Worm (Caenorhabditis elegans) whole organism, early embryonic: Measurements from ENCODE around the gene clc-9.

Experiments
- B0310.2 ChIP-seq: sonication (generic microtip); optimal IDR thresholded peaks from 2 replicates; lab custom pipeline; 2016; ENCODE audit warnings: mild to moderate bottlenecking, missing genetic modification characterization, missing compliant biosample characterization
- F13C5.2 ChIP-seq: sonication (generic microtip); optimal IDR thresholded peaks from 2 replicates; lab custom pipeline; 2017; ENCODE audit warnings: mild to moderate bottlenecking, missing genetic modification characterization, inconsistent platforms, missing compliant biosample characterization
- aly-1 ChIP-seq: sonication (generic microtip); optimal IDR thresholded peaks from 2 replicates; lab custom pipeline; 2016; ENCODE audit warnings: missing genetic modification characterization, missing compliant biosample characterization
- ama-1 ChIP-seq: fragments of 150-350 bp; optimal IDR thresholded peaks from 2 replicates; lab custom pipeline; 2014
- ceh-13 ChIP-seq: fragments of 200-800 bp; sonication (Bioruptor generic); optimal IDR thresholded peaks from 2 replicates; lab custom pipeline; 2018; ENCODE audit warnings: mild to moderate bottlenecking, missing genetic modification characterization, missing compliant biosample characterization
- ceh-36 ChIP-seq: sonication (generic microtip); optimal IDR thresholded peaks from 2 replicates; lab custom pipeline; 2016; ENCODE audit warnings: missing genetic modification characterization, inconsistent platforms, missing compliant biosample characterization
- ets-7 ChIP-seq: sonication (generic microtip); optimal IDR thresholded peaks from 2 replicates; lab custom pipeline; 2016; ENCODE audit warnings: missing genotype, missing genetic modification characterization, missing compliant biosample characterization
- flt-1 ChIP-seq: fragments of 200-800 bp; sonication (Bioruptor generic); IDR thresholded peaks from 2 replicates; pipeline ENCODE4 v1.3.6; 2022; ENCODE audit warnings: missing genetic modification characterization, missing compliant biosample characterization
- hmbx-1 ChIP-seq: sonication (generic microtip); optimal IDR thresholded peaks from 2 replicates; lab custom pipeline; 2016; ENCODE audit warnings: mild to moderate bottlenecking, missing genetic modification characterization, missing compliant biosample characterization
- hmg-4 ChIP-seq: fragments of 200-800 bp; sonication (Bioruptor generic); optimal IDR thresholded peaks from 2 replicates; lab custom pipeline; 2018; ENCODE audit warnings: mild to moderate bottlenecking, missing genetic modification characterization, missing compliant biosample characterization
- hnd-1 ChIP-seq: sonication (generic microtip); optimal IDR thresholded peaks from 2 replicates; lab custom pipeline; 2016; ENCODE audit warnings: missing genetic modification characterization, missing compliant biosample characterization
- pes-1 ChIP-seq: fragments of 200-800 bp; sonication (Bioruptor generic); IDR thresholded peaks from 2 replicates; pipeline ENCODE4 v1.3.6; 2022; ENCODE audit warnings: missing genetic modification reagents, missing genetic modification characterization, missing compliant biosample characterization
- scrt-1 ChIP-seq: fragments of 200-800 bp; sonication (Bioruptor generic); IDR thresholded peaks from 2 replicates; pipeline ENCODE4 v1.3.6; 2022; ENCODE audit warnings: missing genetic modification characterization, missing compliant biosample characterization
- sea-1 ChIP-seq: fragments of 200-800 bp; sonication (Bioruptor generic); conservative IDR thresholded peaks from 2 replicates; pipeline ENCODE4 v1.3.6; 2022; ENCODE audit warnings: missing genetic modification characterization, missing compliant biosample characterization
- tbx-11 ChIP-seq: fragments of 200-800 bp; sonication (Bioruptor generic); IDR thresholded peaks from 2 replicates; pipeline ENCODE4 v1.3.6; 2022; ENCODE audit warnings: missing genetic modification characterization, missing compliant biosample characterization
- tbx-37 ChIP-seq: fragments of 200-800 bp; sonication (Bioruptor generic); conservative IDR thresholded peaks from 2 replicates; pipeline ENCODE4 v1.3.6; 2022; ENCODE audit warnings: missing genetic modification reagents, missing genetic modification characterization, missing compliant biosample characterization
- tra-4 ChIP-seq: sonication (generic microtip); optimal IDR thresholded peaks from 2 replicates; lab custom pipeline; 2017; ENCODE audit warnings: missing genetic modification characterization, missing compliant biosample characterization

The clc-9 gene

DNA sequence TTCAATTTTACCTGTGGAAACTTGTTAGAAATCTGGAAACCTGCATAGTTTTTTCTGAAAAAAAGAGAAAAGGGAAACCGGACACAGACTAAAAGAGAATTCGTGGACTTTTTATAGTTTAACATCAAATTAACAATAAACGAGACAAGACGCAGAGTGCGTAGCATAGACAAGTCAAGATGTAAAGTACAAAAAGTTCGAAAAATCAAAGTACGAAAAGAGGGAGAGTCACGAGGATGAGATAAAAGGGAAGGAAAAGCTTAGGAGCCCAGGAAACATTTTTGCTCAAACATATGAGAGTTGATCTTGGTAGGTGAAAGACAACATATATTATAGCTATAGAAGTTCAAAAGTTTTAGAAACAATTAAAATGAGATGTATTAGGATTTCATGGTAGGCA is 14.9 kb upstream of the clc-9 start, which contains the start of gene M7.12:
Gene M7.12 (minus strand): TSS at position 188 of the 400 bp plus-strand sequence.
- TF ChIP-seq ceh-13 (GFP tag; lab: Kevin White, UChicago): no peak
- no peak for TF ChIP-seq tbx-37 (GFP tag; lab: Robert Waterston, UW)
- TF ChIP-seq flt-1 (GFP tag; lab: Robert Waterston, UW): no peak

DNA sequence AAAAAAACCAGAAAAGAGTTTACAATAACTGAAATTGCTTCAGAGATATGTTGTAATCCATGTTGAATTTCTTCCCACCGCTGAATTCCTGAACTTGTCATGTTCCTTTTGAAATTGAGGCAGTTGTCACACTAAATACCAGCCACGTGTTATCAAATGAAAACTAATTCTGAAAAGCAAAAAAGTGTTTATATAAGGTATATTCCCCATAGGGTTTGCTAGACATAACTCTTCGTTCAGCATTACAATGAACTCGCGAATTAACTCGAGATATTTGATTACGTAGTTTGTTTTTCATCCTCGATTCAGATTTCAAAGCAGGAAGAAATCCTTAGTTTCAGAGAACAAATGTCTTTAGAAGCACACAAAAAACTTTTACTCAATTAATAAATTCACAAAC is 12.5 kb upstream of the clc-9 start, which contains the start of gene str-3:
Gene str-3 (minus strand): TSS at position 101 of the 400 bp plus-strand sequence.
- TF ChIP-seq hnd-1 (tag; lab: Kevin White, UChicago) (no peak), ceh-13 (GFP tag; lab: Kevin White, UChicago) (no peak), hmbx-1 (no peak), scrt-1 (no peak), hmg-4 (GFP tag; lab: Kevin White, UChicago) (no peak), ama-1 (lab: Kevin White, UChicago) (no peak), ets-7 (no peak), aly-1 (tag; lab: Kevin White, UChicago) (no peak), sea-1 (GFP tag; lab: Robert Waterston, UW) (no peak), tra-4 (tag; lab: Kevin White, UChicago) (no peak), ceh-36 (no peak), F13C5.2 (no peak), tbx-37 (GFP tag; lab: Robert Waterston, UW) (no peak)

DNA sequence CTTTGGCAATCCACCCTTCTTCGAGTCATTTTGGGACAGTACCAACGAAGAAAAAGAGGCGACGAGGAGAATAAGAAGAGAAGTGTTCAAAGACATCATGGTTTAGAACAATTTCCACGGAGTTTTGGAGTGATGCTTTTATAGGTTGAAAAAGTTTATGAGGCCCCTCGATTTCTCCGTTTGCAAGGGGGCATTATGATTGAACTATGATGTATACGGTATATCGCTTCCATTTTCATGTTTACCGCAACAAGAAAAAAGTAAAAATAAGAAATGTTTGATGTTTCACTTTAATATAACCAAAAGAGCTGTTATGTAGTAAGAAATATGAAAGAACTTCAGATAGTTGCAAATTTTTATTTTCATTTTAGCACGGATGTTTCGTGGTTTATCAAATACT is 11.4 kb upstream of the clc-9 start, which contains the start of gene srlf-18:
Gene srlf-18 (minus strand): TSS at position 101 of the 400 bp plus-strand sequence.
- no peak for TF ChIP-seq F13C5.2
- no peak for TF ChIP-seq B0310.2 (tag; lab: Kevin White, UChicago)
- TF ChIP-seq flt-1 (GFP tag; lab: Robert Waterston, UW): no peak
- no peak for TF ChIP-seq ceh-36
- TF ChIP-seq hmbx-1: no peak
- TF ChIP-seq tbx-37 (GFP tag; lab: Robert Waterston, UW): no peak
- TF ChIP-seq hmg-4 (GFP tag; lab: Kevin White, UChicago): no peak
- TF ChIP-seq ama-1 (lab: Kevin White, UChicago): no peak
- TF ChIP-seq scrt-1: no peak
- no peak for TF ChIP-seq pes-1 (GFP tag; lab: Robert Waterston, UW)
- TF ChIP-seq tra-4 (tag; lab: Kevin White, UChicago): no peak
- TF ChIP-seq aly-1 (tag; lab: Kevin White, UChicago): no peak

- TF ChIP-seq hnd-1 (tag; lab: Kevin White, UChicago): no peak
- no peak for TF ChIP-seq pes-1 (GFP tag; lab: Robert Waterston, UW)
- TF ChIP-seq hmbx-1: no peak
- no peak for TF ChIP-seq scrt-1
- TF ChIP-seq tra-4 (tag; lab: Kevin White, UChicago): no peak
- no peak for TF ChIP-seq flt-1 (GFP tag; lab: Robert Waterston, UW)
- TF ChIP-seq tbx-11 (GFP tag; lab: Robert Waterston, UW): no peak
- TF ChIP-seq sea-1 (GFP tag; lab: Robert Waterston, UW): no peak
- no peak for TF ChIP-seq ama-1 (lab: Kevin White, UChicago)
- TF ChIP-seq F13C5.2: no peak
- TF ChIP-seq B0310.2 (tag; lab: Kevin White, UChicago): no peak
- TF ChIP-seq ets-7: no peak
- TF ChIP-seq ceh-13 (GFP tag; lab: Kevin White, UChicago): no peak
- no peak for TF ChIP-seq ceh-36
- TF ChIP-seq hmg-4 (GFP tag; lab: Kevin White, UChicago): no peak
- no peak for TF ChIP-seq aly-1 (tag; lab: Kevin White, UChicago)
These were observed 10.1 kb upstream of the clc-9 start, which contains the start of gene srlf-17 for ce11 chrIV:11102608-11103007. Gene srlf-17, minus strand, starts transcription at chrIV:11102708.

DNA sequence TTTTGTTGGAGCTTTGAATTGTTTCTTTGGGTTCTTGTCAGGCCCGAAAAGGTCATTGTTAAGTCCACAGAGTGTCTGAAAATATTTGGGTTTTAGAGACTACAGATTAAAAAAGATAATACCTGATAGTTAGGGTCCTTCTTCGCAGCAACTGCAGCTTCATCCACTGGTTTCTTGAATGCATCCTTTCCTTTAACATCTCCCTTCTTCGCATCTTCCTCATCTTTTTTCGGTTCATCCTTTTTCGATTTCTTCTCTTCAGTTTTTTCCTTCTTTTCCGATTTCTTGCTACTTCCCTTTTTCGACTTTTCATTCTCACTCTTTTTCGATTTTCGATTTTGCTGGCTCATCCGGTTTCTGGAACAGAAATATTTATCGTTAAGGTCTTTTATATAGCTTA is 9.2 kb upstream of the clc-9 start:
- no peak for TF ChIP-seq tra-4 (tag; lab: Kevin White, UChicago)
- no peak for TF ChIP-seq sea-1 (GFP tag; lab: Robert Waterston, UW)
- no peak for TF ChIP-seq F13C5.2
- TF ChIP-seq pes-1 (GFP tag; lab: Robert Waterston, UW): no peak
- TF ChIP-seq hmg-4 (GFP tag; lab: Kevin White, UChicago): no peak
- TF ChIP-seq ceh-36: no peak
- TF ChIP-seq hnd-1 (tag; lab: Kevin White, UChicago): no peak
- TF ChIP-seq tbx-37 (GFP tag; lab: Robert Waterston, UW): no peak
- TF ChIP-seq ama-1 (lab: Kevin White, UChicago): no peak
- TF ChIP-seq ceh-13 (GFP tag; lab: Kevin White, UChicago): no peak
- TF ChIP-seq aly-1 (tag; lab: Kevin White, UChicago): no peak
- no peak for TF ChIP-seq ets-7

DNA sequence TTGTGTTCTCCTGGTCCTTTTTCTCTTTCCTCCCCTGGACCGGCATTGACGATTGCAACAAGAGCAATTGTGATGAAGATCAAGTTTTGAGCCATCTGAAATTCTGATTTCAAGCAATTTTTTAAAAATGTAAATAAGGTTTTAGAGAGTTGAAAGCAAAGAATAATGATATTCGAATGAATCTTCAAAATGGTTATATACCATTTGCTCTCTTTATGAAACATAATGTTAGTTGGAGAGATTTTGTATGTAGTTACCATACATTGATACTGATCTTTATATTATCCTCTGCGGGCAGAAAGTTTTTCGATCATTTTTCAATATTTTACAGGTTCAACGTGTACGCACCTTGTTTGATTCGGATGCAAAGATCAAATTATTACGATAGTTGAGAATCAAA is 7.0 kb upstream of the clc-9 start, which contains the start of gene srlf-24:
Gene srlf-24 (minus strand): TSS at position 101 of the 400 bp plus-strand sequence.
- TF ChIP-seq ceh-36: no peak
- TF ChIP-seq ets-7: no peak
- TF ChIP-seq scrt-1: no peak
- TF ChIP-seq tbx-11 (GFP tag; lab: Robert Waterston, UW): no peak
- TF ChIP-seq hmg-4 (GFP tag; lab: Kevin White, UChicago): no peak
- TF ChIP-seq pes-1 (GFP tag; lab: Robert Waterston, UW): no peak
- no peak for TF ChIP-seq sea-1 (GFP tag; lab: Robert Waterston, UW)
- TF ChIP-seq ama-1 (lab: Kevin White, UChicago): no peak
- no peak for TF ChIP-seq aly-1 (tag; lab: Kevin White, UChicago)

DNA sequence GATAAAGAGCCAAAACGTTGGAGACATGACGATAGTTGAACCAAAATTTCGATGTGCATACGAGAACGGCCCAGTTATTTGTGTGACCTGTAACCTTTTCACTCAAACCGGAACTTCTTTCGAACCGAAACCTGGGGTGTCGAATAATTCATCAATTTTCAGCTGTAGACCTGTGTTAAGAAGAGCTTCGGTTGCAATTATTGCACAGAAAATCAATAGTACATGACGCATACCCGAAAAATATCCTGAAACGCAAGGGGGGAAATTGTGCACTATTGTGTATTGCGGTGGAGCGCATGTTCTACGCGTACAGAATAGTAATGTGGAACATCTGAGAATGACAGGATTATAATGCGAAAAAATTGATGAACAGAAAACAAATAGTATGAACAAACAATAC is 3.0 kb upstream of the clc-9 start, which contains the start of gene pigk-1:
Gene pigk-1 (minus strand): TSS at position 248 of the 400 bp plus-strand sequence.
- no peak for TF ChIP-seq ceh-13 (GFP tag; lab: Kevin White, UChicago)
- TF ChIP-seq tra-4 (tag; lab: Kevin White, UChicago): no peak
